Fruit fly (Drosophila melanogaster): ENCODE measurements around the gene CG9356.

The CG9356 gene

dm6 chr3R:9419300-9419652 lies 15.2 kb upstream of the CG9356 start (continued):
- TF ChIP-seq ss (GFP tag; optimal IDR thresholded peaks at IDR 0.05) = no peak

- TF ChIP-seq eg (GFP tag; IDR thresholded peaks at IDR 0.05) (no peak), Eip78C (GFP tag) (peak; percentile 82), CG8632 (GFP tag; optimal IDR thresholded peaks at IDR 0.05) (no peak), fkh (GFP tag; optimal IDR thresholded peaks at IDR 0.05) (peak; percentile 9), Eip93F (GFP tag; optimal IDR thresholded peaks at IDR 0.05) (peak; percentile 32), CG6792 (GFP tag; optimal IDR thresholded peaks at IDR 0.05) (no peak), CG10669 (GFP tag; optimal IDR thresholded peaks at IDR 0.05) (no peak), vri (GFP tag; optimal IDR thresholded peaks at IDR 0.05) (peak; percentile 64), Hr39 (GFP tag; optimal IDR thresholded peaks at IDR 0.05) (no peak)
Observed at dm6 chr3R:9418373-9419299, 14.6 kb upstream of the CG9356 start.

- TF ChIP-seq cyc (GFP tag; optimal IDR thresholded peaks at IDR 0.05) (no peak), fd85E (GFP tag; optimal IDR thresholded peaks at IDR 0.05) (peak; percentile 53), CG6854 (GFP tag; optimal IDR thresholded peaks at IDR 0.05) (peak; percentile 75), ss (GFP tag; optimal IDR thresholded peaks at IDR 0.05) (peak in 1 of 2 experiments; percentile 48), CG9139 (GFP tag; optimal IDR thresholded peaks at IDR 0.05) (peak; percentile 16), Eip78C (GFP tag) (peak; percentile 80), lz (GFP tag; optimal IDR thresholded peaks at IDR 0.05) (no peak), Ets21C (GFP tag; optimal IDR thresholded peaks at IDR 0.05) (no peak), CG31627 (GFP tag; optimal IDR thresholded peaks at IDR 0.05) (no peak), Blimp-1 (GFP tag; optimal IDR thresholded peaks at IDR 0.05) (peak; percentile 57), fd59A (GFP tag; optimal IDR thresholded peaks at IDR 0.05) (no peak), CG11294 (GFP tag; IDR thresholded peaks at IDR 0.05) (no peak), Sox14 (GFP tag; optimal IDR thresholded peaks at IDR 0.05) (peak; percentile 54), CG16779 (tag; optimal IDR thresholded peaks at IDR 0.05) (peak; percentile 60), Ets96B (tag; optimal IDR thresholded peaks at IDR 0.05) (no peak), esn (GFP tag; optimal IDR thresholded peaks at IDR 0.05) (peak; percentile 42), Lpt (GFP tag; optimal IDR thresholded peaks at IDR 0.05) (no peak), vri (GFP tag; optimal IDR thresholded peaks at IDR 0.05) (peak; percentile 12), Eip93F (GFP tag; optimal IDR thresholded peaks at IDR 0.05) (no peak), CG7368 (GFP tag; optimal IDR thresholded peaks at IDR 0.05) (no peak), Eip75B (GFP tag; optimal IDR thresholded peaks at IDR 0.05) (no peak), CG1621 (tag; optimal IDR thresholded peaks at IDR 0.05) (peak; percentile 49), achi (GFP tag; optimal IDR thresholded peaks at IDR 0.05) (no peak), fkh (GFP tag; optimal IDR thresholded peaks at IDR 0.05) (peak; percentile 39), eg (GFP tag; IDR thresholded peaks at IDR 0.05) (no peak)
Observed at dm6 chr3R:9417577-9418334, 13.7 kb upstream of the CG9356 start, which contains the start of gene ps. Gene ps, plus strand, starts transcription at chr3R:9417940.

dm6 chr3R:9416951-9417350 lies 12.9 kb upstream of the CG9356 start:
- no peak for TF ChIP-seq CG6792 (GFP tag; optimal IDR thresholded peaks at IDR 0.05)
- no peak for TF ChIP-seq ss (GFP tag; optimal IDR thresholded peaks at IDR 0.05)
- TF ChIP-seq Hr38 (GFP tag; optimal IDR thresholded peaks at IDR 0.05) = no peak
- TF ChIP-seq Met (GFP tag; optimal IDR thresholded peaks at IDR 0.05) = no peak
- no peak for TF ChIP-seq Smox (GFP tag; optimal IDR thresholded peaks at IDR 0.05)
- TF ChIP-seq salr (GFP tag; optimal IDR thresholded peaks at IDR 0.05) = no peak
- no peak for TF ChIP-seq fd59A (GFP tag; optimal IDR thresholded peaks at IDR 0.05)
- no peak for TF ChIP-seq cyc (GFP tag; optimal IDR thresholded peaks at IDR 0.05)
- no peak for TF ChIP-seq fd85E (GFP tag; optimal IDR thresholded peaks at IDR 0.05)
- no peak for TF ChIP-seq acj6 (GFP tag; optimal IDR thresholded peaks at IDR 0.05)
- no peak for TF ChIP-seq Sox102F (GFP tag; optimal IDR thresholded peaks at IDR 0.05)
- no peak for TF ChIP-seq CG6163 (GFP tag; IDR thresholded peaks at IDR 0.05)
- no peak for TF ChIP-seq dsx (GFP tag; optimal IDR thresholded peaks at IDR 0.05; ENCODE audit: poor library complexity, severe bottlenecking)
- TF ChIP-seq Blimp-1 (GFP tag; optimal IDR thresholded peaks at IDR 0.05) = no peak
- TF ChIP-seq Sox15 (GFP tag; optimal IDR thresholded peaks at IDR 0.05) = no peak

Measured in whole organism, prepupa.